Fruit fly (Drosophila melanogaster) whole organism, embryonic: ENCODE measurements around the gene CG43638.

ENCODE experiments used
- CG11504 ChIP-seq: fragments of 200-800 bp; sonication (Bioruptor generic); optimal IDR thresholded peaks from 3 replicates; lab custom pipeline; 2019; ENCODE audit warnings: missing biosample characterization, mild to moderate bottlenecking, missing genetic modification characterization, moderate library complexity
- CG14965 ChIP-seq: fragments of 200-800 bp; sonication (Bioruptor generic); optimal IDR thresholded peaks from 2 replicates; lab custom pipeline; 2016; ENCODE audit warnings: missing biosample characterization, missing genetic modification characterization, borderline replicate concordance
- CG15011 ChIP-seq: fragments of 200-800 bp; sonication (Bioruptor generic); optimal IDR thresholded peaks from 3 replicates; lab custom pipeline; 2018; ENCODE audit warnings: missing biosample characterization, mild to moderate bottlenecking, missing genetic modification characterization
- CG1529 ChIP-seq: fragments of 200-800 bp; sonication (Bioruptor generic); optimal IDR thresholded peaks from 3 replicates; lab custom pipeline; 2018; ENCODE audit warnings: missing biosample characterization, missing genetic modification characterization
- CG43689 ChIP-seq: fragments of 200-800 bp; sonication (Bioruptor generic); IDR thresholded peaks from 2 replicates; pipeline ENCODE4 v1.3.6; 2022; ENCODE audit warnings: missing biosample characterization, missing genetic modification characterization
- CG7372 ChIP-seq: fragments of 200-800 bp; sonication (Bioruptor generic); IDR thresholded peaks from 2 replicates; pipeline ENCODE4 v1.3.6; 2022; ENCODE audit warnings: missing biosample characterization, missing genetic modification characterization
- HLH4C ChIP-seq: fragments of 200-800 bp; sonication (Bioruptor generic); IDR thresholded peaks from 3 replicates; pipeline ENCODE4 v1.3.6; 2022; ENCODE audit warnings: missing biosample characterization, missing genetic modification characterization; ENCODE audit not compliant: partially characterized antibody
- Oaz ChIP-seq: fragments of 200-800 bp; sonication (Bioruptor generic); IDR thresholded peaks from 2 replicates; pipeline ENCODE4 v1.3.6; 2022; ENCODE audit warnings: missing biosample characterization, missing genetic modification characterization
- inv ChIP-seq: fragments of 200-800 bp; sonication (Bioruptor generic); IDR thresholded peaks from 2 replicates; pipeline ENCODE4 v1.3.6; 2022; ENCODE audit warnings: missing biosample characterization, missing genetic modification characterization; ENCODE audit not compliant: partially characterized antibody
- mam ChIP-seq: fragments of 200-800 bp; sonication (Bioruptor generic); optimal IDR thresholded peaks from 3 replicates; lab custom pipeline; 2016; ENCODE audit warnings: missing biosample characterization, missing genetic modification characterization
- so ChIP-seq: fragments of 200-800 bp; sonication (Bioruptor generic); IDR thresholded peaks from 3 replicates; pipeline ENCODE4 v1.3.6; 2022; ENCODE audit warnings: missing biosample characterization, missing genetic modification characterization
- sr ChIP-seq: fragments of 200-800 bp; sonication (Bioruptor generic); IDR thresholded peaks from 3 replicates; pipeline ENCODE4 v1.3.6; 2022; ENCODE audit warnings: missing biosample characterization, missing genetic modification characterization
- usp ChIP-seq: fragments of >200 bp; optimal IDR thresholded peaks from 2 replicates; lab custom pipeline; 2017; ENCODE audit warnings: missing biosample characterization, missing genetic modification characterization

dm6 chr3L:12016186-12016585, 28.2 kb upstream of the CG43638 start:
- no peak for TF ChIP-seq CG43689 (GFP tag; lab: Robert Waterston, UW)
- TF ChIP-seq HLH4C (GFP tag; lab: Robert Waterston, UW): no peak
- TF ChIP-seq CG1529 (GFP tag; lab: Kevin White, UChicago): no peak
- no peak for TF ChIP-seq sr (GFP tag; lab: Robert Waterston, UW)
- no peak for TF ChIP-seq CG11504
- TF ChIP-seq CG15011: no peak
- TF ChIP-seq inv: no peak
- no peak for TF ChIP-seq mam (GFP tag; lab: Kevin White, UChicago)
- no peak for TF ChIP-seq usp (GFP tag; lab: Kevin White, UChicago)
- no peak for TF ChIP-seq so (GFP tag; lab: Robert Waterston, UW)
- TF ChIP-seq Oaz: no peak
- no peak for TF ChIP-seq CG7372
- no peak for TF ChIP-seq CG14965
